Worm (Caenorhabditis elegans) whole organism, L2 larva: ENCODE results near the gene C30G12.2.

Experiments used
- R02D3.7 ChIP-seq: fragments of 150-350 bp; optimal IDR thresholded peaks from 2 replicates; lab custom pipeline; 2014; ENCODE audit warnings: missing biosample characterization, missing genetic modification characterization
- ama-1 ChIP-seq: fragments of 150-350 bp; optimal IDR thresholded peaks from 2 replicates; lab custom pipeline; 2018; ENCODE audit warnings: inconsistent platforms
- ceh-82 ChIP-seq: fragments of 150-350 bp; optimal IDR thresholded peaks from 2 replicates; lab custom pipeline; 2014; ENCODE audit warnings: missing biosample characterization, missing genetic modification characterization
- egl-27 ChIP-seq: sonication (generic microtip); optimal IDR thresholded peaks from 3 replicates; lab custom pipeline; 2017; ENCODE audit warnings: missing biosample characterization, missing genetic modification reagents, missing genetic modification characterization
- lsy-2 ChIP-seq, 2 experiments: fragments of 150-350 bp in 1 of 2; sonication (generic microtip) in 1 of 2; optimal IDR thresholded peaks; 2 replicates each; lab custom pipeline; 2014 to 2017; ENCODE audit warnings: missing biosample characterization in 2 of 2, missing genetic modification characterization in 2 of 2
- mbf-1 ChIP-seq: sonication (generic microtip); optimal IDR thresholded peaks from 2 replicates; lab custom pipeline; 2017; ENCODE audit warnings: missing biosample characterization, missing genetic modification characterization
- nhr-6 ChIP-seq: fragments of 150-350 bp; optimal IDR thresholded peaks from 2 replicates; lab custom pipeline; 2014; ENCODE audit warnings: missing biosample characterization, missing genetic modification characterization
- unc-62 ChIP-seq: fragments of 150-350 bp; optimal IDR thresholded peaks from 2 replicates; lab custom pipeline; 2014; ENCODE audit warnings: missing biosample characterization, missing genetic modification reagents, missing genetic modification characterization

ce11 chrII:7301670-7302151 lies 11.5 kb downstream of the C30G12.2 start, which contains the start of gene cul-4:
- TF ChIP-seq nhr-6 (tag; lab: Kevin White, UChicago) (no peak), mbf-1 (tag; lab: Kevin White, UChicago) (no peak), unc-62 (no peak), ama-1 (lab: Kevin White, UChicago) (no peak), R02D3.7 (tag; lab: Kevin White, UChicago) (peak; percentile 26), ceh-82 (tag; lab: Kevin White, UChicago) (no peak), egl-27 (tag; lab: Kevin White, UChicago) (no peak), lsy-2 (tag; optimal IDR thresholded peaks at IDR 0.05; lab: Kevin White, UChicago) (peak in 1 of 2 experiments; percentile 74)
